Worm (Caenorhabditis elegans) whole organism, L4 larva: ENCODE measurements around the gene pqn-67.

Source experiments
- F10B5.3 ChIP-seq: sonication (generic microtip); optimal IDR thresholded peaks from 2 replicates; lab custom pipeline; 2016; ENCODE audit warnings: mild to moderate bottlenecking, missing genetic modification characterization, missing compliant biosample characterization
- F49E8.2 ChIP-seq: sonication (generic microtip); optimal IDR thresholded peaks from 2 replicates; lab custom pipeline; 2016; ENCODE audit warnings: missing compliant biosample characterization, mild to moderate bottlenecking, missing genetic modification characterization, borderline replicate concordance
- T26A8.4 ChIP-seq: fragments of 200-800 bp; sonication (Bioruptor generic); IDR thresholded peaks from 2 replicates; pipeline ENCODE4 v1.3.6; 2022; ENCODE audit warnings: missing genetic modification characterization, missing compliant biosample characterization
- Y105C5A.15 ChIP-seq: fragments of 200-800 bp; sonication (Bioruptor generic); IDR thresholded peaks from 2 replicates; pipeline ENCODE4 v1.3.6; 2022; ENCODE audit warnings: missing genetic modification characterization, missing compliant biosample characterization
- Y48G9A.11 ChIP-seq: fragments of 200-800 bp; sonication (Bioruptor generic); IDR thresholded peaks from 2 replicates; pipeline ENCODE4 v1.3.6; 2022; ENCODE audit warnings: missing genetic modification reagents, missing genetic modification characterization, missing compliant biosample characterization
- Y5F2A.4 ChIP-seq: fragments of 200-800 bp; sonication (Bioruptor generic); optimal IDR thresholded peaks from 2 replicates; lab custom pipeline; 2018; ENCODE audit warnings: mild to moderate bottlenecking, missing genetic modification characterization, missing compliant biosample characterization
- Y75B8A.6 ChIP-seq: fragments of 200-800 bp; sonication (Bioruptor generic); IDR thresholded peaks from 2 replicates; pipeline ENCODE4 v1.3.6; 2022; ENCODE audit warnings: missing genetic modification reagents, missing genetic modification characterization, missing compliant biosample characterization
- aha-1 ChIP-seq: fragments of 150-350 bp; peaks from one replicate; lab custom pipeline; 2014; ENCODE audit warnings: missing biosample characterization, missing genetic modification characterization
- arid-1 ChIP-seq: fragments of 200-800 bp; sonication (Bioruptor generic); conservative IDR thresholded peaks from 2 replicates; pipeline ENCODE4 v1.3.6; 2022; ENCODE audit warnings: missing genetic modification reagents, missing genetic modification characterization, missing compliant biosample characterization
- ceh-44 ChIP-seq: fragments of 200-800 bp; sonication (Bioruptor generic); IDR thresholded peaks from 2 replicates; pipeline ENCODE4 v1.3.6; 2022; ENCODE audit warnings: missing genetic modification reagents, missing genetic modification characterization, missing compliant biosample characterization
- ceh-82 ChIP-seq: sonication (generic microtip); optimal IDR thresholded peaks from 2 replicates; lab custom pipeline; 2017; ENCODE audit warnings: missing biosample characterization, missing genetic modification characterization
- cey-2 ChIP-seq: sonication (generic microtip); optimal IDR thresholded peaks from 3 replicates; lab custom pipeline; 2017; ENCODE audit warnings: missing genetic modification characterization, mild to moderate bottlenecking, missing compliant biosample characterization, antibody characterized with exemption, borderline replicate concordance; ENCODE audit not compliant: insufficient read depth
- ctbp-1 ChIP-seq: fragments of 200-800 bp; sonication (Bioruptor generic); IDR thresholded peaks from 2 replicates; pipeline ENCODE4 v1.3.6; 2022; ENCODE audit warnings: missing genetic modification reagents, missing genetic modification characterization, missing compliant biosample characterization
- daf-16 ChIP-seq, 3 experiments: sonication (generic microtip); optimal IDR thresholded peaks; 2 replicates each; lab custom pipeline; 2016 to 2017; ENCODE audit warnings: missing genetic modification characterization in 3 of 3, missing genetic modification reagents in 3 of 3, mild to moderate bottlenecking in 2 of 3, missing compliant biosample characterization in 2 of 3, missing biosample characterization in 1 of 3, moderate library complexity in 1 of 3
- daf-19 ChIP-seq: fragments of 200-800 bp; sonication (Bioruptor generic); conservative IDR thresholded peaks from 2 replicates; pipeline ENCODE4 v1.3.6; 2022; ENCODE audit warnings: missing genetic modification characterization, missing compliant biosample characterization
- daf-8 ChIP-seq: fragments of 200-800 bp; sonication (Bioruptor generic); IDR thresholded peaks from 2 replicates; pipeline ENCODE4 v1.3.6; 2022; ENCODE audit warnings: missing genetic modification characterization, missing compliant biosample characterization
- dpl-1 ChIP-seq: fragments of 150-350 bp; optimal IDR thresholded peaks from 2 replicates; lab custom pipeline; 2014; ENCODE audit warnings: missing biosample characterization, missing genetic modification reagents, missing genetic modification characterization
- duxl-1 ChIP-seq: sonication (generic microtip); optimal IDR thresholded peaks from 2 replicates; lab custom pipeline; 2016; ENCODE audit warnings: mild to moderate bottlenecking, missing genetic modification characterization, moderate library complexity, missing compliant biosample characterization; ENCODE audit not compliant: poor library complexity
- dve-1 ChIP-seq: sonication (generic microtip); optimal IDR thresholded peaks from 2 replicates; lab custom pipeline; 2017; ENCODE audit warnings: antibody characterized with exemption, mild to moderate bottlenecking, missing genetic modification characterization, missing compliant biosample characterization; ENCODE audit not compliant: insufficient read depth
- gei-8 ChIP-seq: fragments of 200-800 bp; sonication (Bioruptor generic); optimal IDR thresholded peaks from 2 replicates; lab custom pipeline; 2018; ENCODE audit warnings: mild to moderate bottlenecking, missing genetic modification characterization, missing compliant biosample characterization
- hlh-30 ChIP-seq: sonication (generic microtip); optimal IDR thresholded peaks from 2 replicates; lab custom pipeline; 2017; ENCODE audit warnings: antibody characterized with exemption, mild to moderate bottlenecking, missing genetic modification characterization, missing compliant biosample characterization; ENCODE audit not compliant: insufficient read depth
- lin-13 ChIP-seq: fragments of 150-350 bp; optimal IDR thresholded peaks from 2 replicates; lab custom pipeline; 2014; ENCODE audit warnings: missing biosample characterization, missing genetic modification reagents, missing genetic modification characterization
- lin-15B ChIP-seq: fragments of 150-350 bp; sonication (generic microtip); optimal IDR thresholded peaks from 3 replicates; lab custom pipeline; 2014; ENCODE audit warnings: missing biosample characterization, missing genetic modification characterization
- lin-29 ChIP-seq: fragments of 200-800 bp; sonication (Bioruptor generic); IDR thresholded peaks from 2 replicates; pipeline ENCODE4 v1.3.6; 2022; ENCODE audit warnings: missing genetic modification reagents, missing genetic modification characterization, missing compliant biosample characterization
- lin-38 ChIP-seq: fragments of 200-800 bp; sonication (Bioruptor generic); IDR thresholded peaks from 2 replicates; pipeline ENCODE4 v1.3.6; 2022; ENCODE audit warnings: missing genetic modification reagents, missing genetic modification characterization, missing compliant biosample characterization
- lir-3 ChIP-seq: sonication (generic microtip); optimal IDR thresholded peaks from 2 replicates; lab custom pipeline; 2016; ENCODE audit warnings: mild to moderate bottlenecking, missing genetic modification characterization, missing compliant biosample characterization
- lsy-2 ChIP-seq, 2 experiments: fragments of 150-350 bp in 1 of 2; sonication (generic microtip) in 1 of 2; optimal IDR thresholded peaks; 2 replicates each; lab custom pipeline; 2014 to 2017; ENCODE audit warnings: missing biosample characterization in 2 of 2, missing genetic modification characterization in 2 of 2
- nhr-10 ChIP-seq: fragments of 150-350 bp; optimal IDR thresholded peaks from 2 replicates; lab custom pipeline; 2014; ENCODE audit warnings: missing biosample characterization, missing genetic modification characterization
- nhr-28 ChIP-seq: fragments of 150-350 bp; optimal IDR thresholded peaks from 2 replicates; lab custom pipeline; 2014; ENCODE audit warnings: missing biosample characterization, missing genetic modification characterization
- nhr-48 ChIP-seq: sonication (generic microtip); optimal IDR thresholded peaks from 2 replicates; lab custom pipeline; 2016; ENCODE audit warnings: mild to moderate bottlenecking, missing genetic modification characterization, missing compliant biosample characterization
- nhr-6 ChIP-seq: fragments of 150-350 bp; optimal IDR thresholded peaks from 2 replicates; lab custom pipeline; 2014; ENCODE audit warnings: missing biosample characterization, missing genetic modification characterization
- nhr-77 ChIP-seq: fragments of 150-350 bp; optimal IDR thresholded peaks from 2 replicates; lab custom pipeline; 2014; ENCODE audit warnings: missing biosample characterization, missing genetic modification characterization
- pha-4 ChIP-seq, 2 experiments: fragments of 150-350 bp in 1 of 2; fragments of 200-800 bp in 1 of 2; sonication (Bioruptor generic) in 1 of 2; IDR thresholded peaks in 1 of 2; optimal IDR thresholded peaks in 1 of 2; 2 replicates each; pipeline versions ENCODE4 v1.3.6 to Lab custom; 2014 to 2022; ENCODE audit warnings: missing genetic modification characterization in 2 of 2, missing genetic modification reagents in 2 of 2, missing biosample characterization in 1 of 2, missing compliant biosample characterization in 1 of 2
- sdz-12 ChIP-seq: fragments of 200-800 bp; sonication (Bioruptor generic); optimal IDR thresholded peaks from 2 replicates; lab custom pipeline; 2018; ENCODE audit warnings: mild to moderate bottlenecking, missing genetic modification characterization, missing compliant biosample characterization
- spr-1 ChIP-seq: sonication (generic microtip); optimal IDR thresholded peaks from 2 replicates; lab custom pipeline; 2016; ENCODE audit warnings: mild to moderate bottlenecking, missing genetic modification characterization, missing compliant biosample characterization
- tag-97 ChIP-seq: fragments of 200-800 bp; sonication (Bioruptor generic); IDR thresholded peaks from 2 replicates; pipeline ENCODE4 v1.3.6; 2022; ENCODE audit warnings: missing genetic modification characterization, missing compliant biosample characterization
- unc-39 ChIP-seq: sonication (generic microtip); optimal IDR thresholded peaks from 2 replicates; lab custom pipeline; 2017; ENCODE audit warnings: missing biosample characterization, missing genetic modification characterization
- zfp-2 ChIP-seq: sonication (generic microtip); optimal IDR thresholded peaks from 2 replicates; lab custom pipeline; 2016; ENCODE audit warnings: mild to moderate bottlenecking, missing genetic modification characterization, missing compliant biosample characterization
- zfp-3 ChIP-seq: fragments of 200-800 bp; sonication (Bioruptor generic); conservative IDR thresholded peaks from 2 replicates; pipeline ENCODE4 v1.3.6; 2022; ENCODE audit warnings: missing genetic modification reagents, missing genetic modification characterization, missing compliant biosample characterization
- zip-11 ChIP-seq: fragments of 200-800 bp; sonication (Bioruptor generic); IDR thresholded peaks from 2 replicates; pipeline ENCODE4 v1.3.6; 2022; ENCODE audit warnings: missing genetic modification characterization, missing compliant biosample characterization
- zip-2 ChIP-seq: fragments of 150-350 bp; optimal IDR thresholded peaks from 2 replicates; lab custom pipeline; 2014; ENCODE audit warnings: missing biosample characterization, missing genetic modification characterization
- ztf-11 ChIP-seq: fragments of 150-350 bp; optimal IDR thresholded peaks from 2 replicates; lab custom pipeline; 2014; ENCODE audit warnings: missing biosample characterization, missing genetic modification characterization
- ztf-7 ChIP-seq: fragments of 150-350 bp; optimal IDR thresholded peaks from 2 replicates; lab custom pipeline; 2014; ENCODE audit warnings: missing biosample characterization, missing genetic modification characterization

The pqn-67 gene

DNA sequence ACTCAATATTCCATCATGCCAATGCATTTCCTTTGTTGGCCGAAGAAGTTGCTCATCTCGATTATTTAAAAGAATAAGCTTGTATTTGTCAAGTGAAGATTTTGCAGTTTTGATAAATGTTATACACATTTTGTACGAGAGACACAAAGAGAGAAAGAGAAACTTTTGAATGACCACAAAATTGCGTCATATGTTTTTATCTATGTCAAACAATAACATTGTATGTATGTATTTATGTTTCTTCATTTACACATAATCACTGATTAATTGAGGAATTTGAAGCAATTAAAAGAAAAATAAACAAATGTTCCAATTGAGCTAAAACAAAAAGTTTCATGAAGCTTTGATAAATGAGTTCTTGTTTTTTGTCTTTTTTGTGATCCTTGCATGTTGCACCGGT lies 39.0 kb downstream of the pqn-67 start, which contains the start of gene hrg-9:
TSS of gene hrg-9 (minus strand) at position 152 of the 400 bp plus-strand sequence.
- TF ChIP-seq ceh-44 (GFP tag; lab: Robert Waterston, UW), result no peak
- TF ChIP-seq aha-1, result no peak
- TF ChIP-seq unc-39, result no peak
- no peak for TF ChIP-seq Y5F2A.4 (GFP tag; lab: Kevin White, UChicago)
- TF ChIP-seq ztf-11, result no peak
- peak; percentile 52 for TF ChIP-seq dve-1 (tag; lab: Kevin White, UChicago)
- TF ChIP-seq dpl-1 (GFP tag; lab: Kevin White, UChicago), result no peak
- TF ChIP-seq nhr-77 (tag; lab: Kevin White, UChicago), result no peak
- TF ChIP-seq lin-38 (GFP tag; lab: Robert Waterston, UW), result no peak
- no peak for TF ChIP-seq gei-8 (GFP tag; lab: Kevin White, UChicago)
- peak; percentile 95 for TF ChIP-seq ztf-7 (tag; lab: Kevin White, UChicago)
- TF ChIP-seq ctbp-1 (GFP tag; lab: Robert Waterston, UW), result no peak
- no peak for TF ChIP-seq arid-1
- TF ChIP-seq lin-15B (tag; lab: Kevin White, UChicago), result no peak
- no peak for TF ChIP-seq tag-97 (GFP tag; lab: Robert Waterston, UW)
- no peak for TF ChIP-seq daf-19 (GFP tag; lab: Robert Waterston, UW)
- TF ChIP-seq Y75B8A.6 (GFP tag; lab: Robert Waterston, UW), result no peak
- no peak for TF ChIP-seq lir-3 (tag; lab: Kevin White, UChicago)
- peak; percentile 37 for TF ChIP-seq nhr-28
- no peak for TF ChIP-seq pha-4 (GFP tag; IDR thresholded peaks at IDR 0.05; lab: Robert Waterston, UW)
- TF ChIP-seq pha-4 (tag; optimal IDR thresholded peaks at IDR 0.05; lab: Kevin White, UChicago), result no peak
- no peak for TF ChIP-seq Y48G9A.11 (GFP tag; lab: Robert Waterston, UW)
- no peak for TF ChIP-seq daf-8 (GFP tag; lab: Robert Waterston, UW)
- TF ChIP-seq spr-1 (tag; lab: Kevin White, UChicago), result no peak
- no peak for TF ChIP-seq lin-29 (GFP tag; lab: Robert Waterston, UW)
- TF ChIP-seq zfp-3 (GFP tag; lab: Robert Waterston, UW), result no peak
- TF ChIP-seq T26A8.4 (GFP tag; lab: Robert Waterston, UW), result no peak
- TF ChIP-seq F49E8.2, result no peak
- no peak for TF ChIP-seq nhr-6 (tag; lab: Kevin White, UChicago)
- TF ChIP-seq Y105C5A.15, result no peak
- peak; percentile 38 for TF ChIP-seq hlh-30 (tag; lab: Kevin White, UChicago)
- no peak for TF ChIP-seq cey-2 (tag; lab: Kevin White, UChicago)
- TF ChIP-seq nhr-48 (tag; lab: Kevin White, UChicago), result no peak
- no peak for TF ChIP-seq lin-13 (GFP tag; lab: Kevin White, UChicago)
- no peak for TF ChIP-seq zfp-2 (tag; lab: Kevin White, UChicago)
- no peak for TF ChIP-seq ceh-82 (tag; lab: Kevin White, UChicago)
- no peak for TF ChIP-seq sdz-12 (GFP tag; lab: Kevin White, UChicago)
- TF ChIP-seq zip-11 (GFP tag; lab: Robert Waterston, UW), result no peak
- TF ChIP-seq daf-16 (GFP tag; optimal IDR thresholded peaks at IDR 0.05; lab: Kevin White, UChicago), result peak in 1 of 2 experiments; percentile 47
- TF ChIP-seq daf-16 (tag; optimal IDR thresholded peaks at IDR 0.05; lab: Kevin White, UChicago), result peak; percentile 23
- TF ChIP-seq zip-2 (tag; lab: Kevin White, UChicago), result no peak
- no peak for TF ChIP-seq nhr-10 (tag; lab: Kevin White, UChicago)
- TF ChIP-seq F10B5.3 (tag; lab: Kevin White, UChicago), result no peak
- TF ChIP-seq duxl-1 (tag; lab: Kevin White, UChicago), result no peak
- TF ChIP-seq lsy-2 (tag; optimal IDR thresholded peaks at IDR 0.05; lab: Kevin White, UChicago), result peak in 1 of 2 experiments; percentile 28
- TF ChIP-seq, all 104 proteins: peak for 6
